Worm (Caenorhabditis elegans) whole organism, L4 larva: ENCODE results near the gene M05D6.3.

Experiments used
- D1046.2 ChIP-seq: fragments of 200-800 bp; sonication (Bioruptor generic); IDR thresholded peaks from 2 replicates; pipeline ENCODE4 v1.3.6; 2022; ENCODE audit warnings: missing genetic modification characterization, missing compliant biosample characterization
- F10B5.3 ChIP-seq: sonication (generic microtip); optimal IDR thresholded peaks from 2 replicates; lab custom pipeline; 2016; ENCODE audit warnings: mild to moderate bottlenecking, missing genetic modification characterization, missing compliant biosample characterization
- R02D3.7 ChIP-seq: fragments of 150-350 bp; sonication (generic microtip); optimal IDR thresholded peaks from 3 replicates; lab custom pipeline; 2014; ENCODE audit warnings: missing biosample characterization, missing genetic modification characterization
- T20F7.1 ChIP-seq: fragments of 200-800 bp; sonication (Bioruptor generic); optimal IDR thresholded peaks from 2 replicates; lab custom pipeline; 2018; ENCODE audit warnings: mild to moderate bottlenecking, missing genetic modification characterization, missing compliant biosample characterization
- T26A8.4 ChIP-seq: fragments of 200-800 bp; sonication (Bioruptor generic); IDR thresholded peaks from 2 replicates; pipeline ENCODE4 v1.3.6; 2022; ENCODE audit warnings: missing genetic modification characterization, missing compliant biosample characterization
- Y105C5A.15 ChIP-seq: fragments of 200-800 bp; sonication (Bioruptor generic); IDR thresholded peaks from 2 replicates; pipeline ENCODE4 v1.3.6; 2022; ENCODE audit warnings: missing genetic modification characterization, missing compliant biosample characterization
- Y75B8A.6 ChIP-seq: fragments of 200-800 bp; sonication (Bioruptor generic); IDR thresholded peaks from 2 replicates; pipeline ENCODE4 v1.3.6; 2022; ENCODE audit warnings: missing genetic modification reagents, missing genetic modification characterization, missing compliant biosample characterization
- ZK337.2 ChIP-seq: fragments of 200-800 bp; sonication (Bioruptor generic); IDR thresholded peaks from 2 replicates; pipeline ENCODE4 v1.3.6; 2022; ENCODE audit warnings: missing genetic modification reagents, missing genetic modification characterization, missing compliant biosample characterization
- ZK546.5 ChIP-seq, 2 experiments: sonication (generic microtip); optimal IDR thresholded peaks; 2 replicates each; lab custom pipeline; 2017; ENCODE audit warnings: missing biosample characterization in 2 of 2, missing genetic modification characterization in 2 of 2
- aha-1 ChIP-seq: fragments of 150-350 bp; peaks from one replicate; lab custom pipeline; 2014; ENCODE audit warnings: missing biosample characterization, missing genetic modification characterization
- arid-1 ChIP-seq: fragments of 200-800 bp; sonication (Bioruptor generic); conservative IDR thresholded peaks from 2 replicates; pipeline ENCODE4 v1.3.6; 2022; ENCODE audit warnings: missing genetic modification reagents, missing genetic modification characterization, missing compliant biosample characterization
- attf-4 ChIP-seq: sonication (generic microtip); optimal IDR thresholded peaks from 3 replicates; lab custom pipeline; 2017; ENCODE audit warnings: missing biosample characterization, missing genetic modification characterization
- ceh-28 ChIP-seq: fragments of 150-350 bp; optimal IDR thresholded peaks from 2 replicates; lab custom pipeline; 2014; ENCODE audit warnings: missing biosample characterization, missing genetic modification reagents, missing genetic modification characterization
- ceh-62 ChIP-seq: sonication (generic microtip); optimal IDR thresholded peaks from 2 replicates; lab custom pipeline; 2017; ENCODE audit warnings: missing biosample characterization, missing genetic modification characterization
- ceh-82 ChIP-seq: sonication (generic microtip); optimal IDR thresholded peaks from 2 replicates; lab custom pipeline; 2017; ENCODE audit warnings: missing biosample characterization, missing genetic modification characterization
- daf-12 ChIP-seq: fragments of 150-350 bp; optimal IDR thresholded peaks from 2 replicates; lab custom pipeline; 2014; ENCODE audit warnings: missing biosample characterization, missing genetic modification reagents, missing genetic modification characterization
- daf-16 ChIP-seq, 3 experiments: sonication (generic microtip); optimal IDR thresholded peaks; 2 replicates each; lab custom pipeline; 2016 to 2017; ENCODE audit warnings: missing genetic modification characterization in 3 of 3, missing genetic modification reagents in 3 of 3, mild to moderate bottlenecking in 2 of 3, missing compliant biosample characterization in 2 of 3, missing biosample characterization in 1 of 3, moderate library complexity in 1 of 3
- dmd-8 ChIP-seq: fragments of 200-800 bp; sonication (Bioruptor generic); IDR thresholded peaks from 2 replicates; pipeline ENCODE4 v1.3.6; 2022; ENCODE audit warnings: missing genetic modification characterization, missing compliant biosample characterization
- dmd-9 ChIP-seq: fragments of 200-800 bp; sonication (Bioruptor generic); IDR thresholded peaks from 2 replicates; pipeline ENCODE4 v1.3.6; 2022; ENCODE audit warnings: missing genetic modification reagents, missing genetic modification characterization, missing compliant biosample characterization
- duxl-1 ChIP-seq: sonication (generic microtip); optimal IDR thresholded peaks from 2 replicates; lab custom pipeline; 2016; ENCODE audit warnings: mild to moderate bottlenecking, missing genetic modification characterization, moderate library complexity, missing compliant biosample characterization; ENCODE audit not compliant: poor library complexity
- dve-1 ChIP-seq: sonication (generic microtip); optimal IDR thresholded peaks from 2 replicates; lab custom pipeline; 2017; ENCODE audit warnings: antibody characterized with exemption, mild to moderate bottlenecking, missing genetic modification characterization, missing compliant biosample characterization; ENCODE audit not compliant: insufficient read depth
- egl-27 ChIP-seq: sonication (generic microtip); optimal IDR thresholded peaks from 3 replicates; lab custom pipeline; 2017; ENCODE audit warnings: missing biosample characterization, missing genetic modification reagents, missing genetic modification characterization
- fos-1 ChIP-seq: fragments of 150-350 bp; optimal IDR thresholded peaks from 2 replicates; lab custom pipeline; 2014; ENCODE audit warnings: missing biosample characterization, missing genetic modification characterization
- gei-8 ChIP-seq: fragments of 200-800 bp; sonication (Bioruptor generic); optimal IDR thresholded peaks from 2 replicates; lab custom pipeline; 2018; ENCODE audit warnings: mild to moderate bottlenecking, missing genetic modification characterization, missing compliant biosample characterization
- jun-1 ChIP-seq: fragments of 150-350 bp; optimal IDR thresholded peaks from 2 replicates; lab custom pipeline; 2014; ENCODE audit warnings: missing biosample characterization, missing genetic modification reagents, missing genetic modification characterization
- lim-7 ChIP-seq: fragments of 200-800 bp; sonication (Bioruptor generic); IDR thresholded peaks from 2 replicates; pipeline ENCODE4 v1.3.6; 2022; ENCODE audit warnings: missing genetic modification characterization, missing compliant biosample characterization
- lin-13 ChIP-seq: fragments of 150-350 bp; optimal IDR thresholded peaks from 2 replicates; lab custom pipeline; 2014; ENCODE audit warnings: missing biosample characterization, missing genetic modification reagents, missing genetic modification characterization
- lin-29 ChIP-seq: fragments of 200-800 bp; sonication (Bioruptor generic); IDR thresholded peaks from 2 replicates; pipeline ENCODE4 v1.3.6; 2022; ENCODE audit warnings: missing genetic modification reagents, missing genetic modification characterization, missing compliant biosample characterization
- lin-38 ChIP-seq: fragments of 200-800 bp; sonication (Bioruptor generic); IDR thresholded peaks from 2 replicates; pipeline ENCODE4 v1.3.6; 2022; ENCODE audit warnings: missing genetic modification reagents, missing genetic modification characterization, missing compliant biosample characterization
- lin-39 ChIP-seq: fragments of 150-350 bp; optimal IDR thresholded peaks from 2 replicates; lab custom pipeline; 2014; ENCODE audit warnings: missing biosample characterization, missing genetic modification reagents, missing genetic modification characterization
- lsy-2 ChIP-seq, 2 experiments: fragments of 150-350 bp in 1 of 2; sonication (generic microtip) in 1 of 2; optimal IDR thresholded peaks; 2 replicates each; lab custom pipeline; 2014 to 2017; ENCODE audit warnings: missing biosample characterization in 2 of 2, missing genetic modification characterization in 2 of 2
- madf-9 ChIP-seq: fragments of 200-800 bp; sonication (Bioruptor generic); conservative IDR thresholded peaks from 2 replicates; pipeline ENCODE4 v1.3.6; 2022; ENCODE audit warnings: missing genetic modification reagents, missing genetic modification characterization, missing compliant biosample characterization
- mdl-1 ChIP-seq, 2 experiments: fragments of 150-350 bp in 1 of 2; sonication (generic microtip) in 1 of 2; optimal IDR thresholded peaks; 2 replicates each; lab custom pipeline; 2014 to 2017; ENCODE audit warnings: missing biosample characterization in 2 of 2, missing genetic modification characterization in 2 of 2
- mdt-29 ChIP-seq: fragments of 200-800 bp; sonication (Bioruptor generic); IDR thresholded peaks from 2 replicates; pipeline ENCODE4 v1.3.6; 2022; ENCODE audit warnings: missing genetic modification reagents, missing genetic modification characterization, missing compliant biosample characterization
- mep-1 ChIP-seq: fragments of 150-350 bp; sonication (generic microtip); optimal IDR thresholded peaks from 3 replicates; lab custom pipeline; 2014; ENCODE audit warnings: missing biosample characterization, missing genetic modification characterization
- mes-2 ChIP-seq: sonication (generic microtip); optimal IDR thresholded peaks from 2 replicates; lab custom pipeline; 2016; ENCODE audit warnings: missing genotype, mild to moderate bottlenecking, missing genetic modification characterization, missing compliant biosample characterization; ENCODE audit not compliant: poor library complexity, severe bottlenecking
- nhr-10 ChIP-seq: fragments of 150-350 bp; optimal IDR thresholded peaks from 2 replicates; lab custom pipeline; 2014; ENCODE audit warnings: missing biosample characterization, missing genetic modification characterization
- nhr-11 ChIP-seq: fragments of 150-350 bp; optimal IDR thresholded peaks from 2 replicates; lab custom pipeline; 2014; ENCODE audit warnings: missing biosample characterization, missing genetic modification characterization
- nhr-111 ChIP-seq: fragments of 200-800 bp; sonication (Bioruptor generic); optimal IDR thresholded peaks from 2 replicates; lab custom pipeline; 2018; ENCODE audit warnings: mild to moderate bottlenecking, missing genetic modification characterization, missing compliant biosample characterization
- nhr-237 ChIP-seq: sonication (generic microtip); optimal IDR thresholded peaks from 2 replicates; lab custom pipeline; 2017; ENCODE audit warnings: missing biosample characterization, missing genetic modification characterization
- nhr-48 ChIP-seq: sonication (generic microtip); optimal IDR thresholded peaks from 2 replicates; lab custom pipeline; 2016; ENCODE audit warnings: mild to moderate bottlenecking, missing genetic modification characterization, missing compliant biosample characterization
- nhr-76 ChIP-seq: fragments of 150-350 bp; optimal IDR thresholded peaks from 2 replicates; lab custom pipeline; 2014; ENCODE audit warnings: missing biosample characterization, missing genetic modification characterization
- nhr-77 ChIP-seq: fragments of 150-350 bp; optimal IDR thresholded peaks from 2 replicates; lab custom pipeline; 2014; ENCODE audit warnings: missing biosample characterization, missing genetic modification characterization
- pha-4 ChIP-seq, 2 experiments: fragments of 150-350 bp in 1 of 2; fragments of 200-800 bp in 1 of 2; sonication (Bioruptor generic) in 1 of 2; IDR thresholded peaks in 1 of 2; optimal IDR thresholded peaks in 1 of 2; 2 replicates each; pipeline versions ENCODE4 v1.3.6 to Lab custom; 2014 to 2022; ENCODE audit warnings: missing genetic modification characterization in 2 of 2, missing genetic modification reagents in 2 of 2, missing biosample characterization in 1 of 2, missing compliant biosample characterization in 1 of 2
- php-3 ChIP-seq: fragments of 200-800 bp; sonication (Bioruptor generic); IDR thresholded peaks from 2 replicates; pipeline ENCODE4 v1.3.6; 2022; ENCODE audit warnings: missing genetic modification reagents, missing genetic modification characterization, missing compliant biosample characterization
- sdz-12 ChIP-seq: fragments of 200-800 bp; sonication (Bioruptor generic); optimal IDR thresholded peaks from 2 replicates; lab custom pipeline; 2018; ENCODE audit warnings: mild to moderate bottlenecking, missing genetic modification characterization, missing compliant biosample characterization
- set-16 ChIP-seq: fragments of 200-800 bp; sonication (Bioruptor generic); IDR thresholded peaks from 2 replicates; pipeline ENCODE4 v1.3.6; 2022; ENCODE audit warnings: missing genetic modification reagents, missing genetic modification characterization, missing compliant biosample characterization
- skn-1 ChIP-seq: fragments of 150-350 bp; optimal IDR thresholded peaks from 2 replicates; lab custom pipeline; 2014; ENCODE audit warnings: missing biosample characterization, missing genetic modification characterization
- tag-97 ChIP-seq: fragments of 200-800 bp; sonication (Bioruptor generic); IDR thresholded peaks from 2 replicates; pipeline ENCODE4 v1.3.6; 2022; ENCODE audit warnings: missing genetic modification characterization, missing compliant biosample characterization
- zfp-2 ChIP-seq: sonication (generic microtip); optimal IDR thresholded peaks from 2 replicates; lab custom pipeline; 2016; ENCODE audit warnings: mild to moderate bottlenecking, missing genetic modification characterization, missing compliant biosample characterization
- ztf-11 ChIP-seq: fragments of 150-350 bp; optimal IDR thresholded peaks from 2 replicates; lab custom pipeline; 2014; ENCODE audit warnings: missing biosample characterization, missing genetic modification characterization
- ztf-7 ChIP-seq: fragments of 150-350 bp; optimal IDR thresholded peaks from 2 replicates; lab custom pipeline; 2014; ENCODE audit warnings: missing biosample characterization, missing genetic modification characterization

M05D6.3 gene

ce11 chrII:8485603-8486002 lies 10.0 kb downstream of the M05D6.3 start, which contains the start of gene gbh-2:
Gene gbh-2, plus strand, starts transcription at chrII:8485879.
- TF ChIP-seq duxl-1 (no peak), daf-12 (tag; lab: Kevin White, UChicago) (no peak), Y75B8A.6 (GFP tag; lab: Robert Waterston, UW) (no peak), nhr-11 (tag; lab: Kevin White, UChicago) (no peak), mdl-1 (tag; optimal IDR thresholded peaks at IDR 0.05; lab: Kevin White, UChicago) (peak in 1 of 2 experiments; percentile 19), ceh-62 (tag; lab: Kevin White, UChicago) (no peak), nhr-77 (peak; percentile 64), mdt-29 (GFP tag; lab: Robert Waterston, UW) (no peak), nhr-48 (tag; lab: Kevin White, UChicago) (peak; percentile 80), nhr-111 (no peak), dmd-9 (no peak), gei-8 (GFP tag; lab: Kevin White, UChicago) (no peak), nhr-10 (tag; lab: Kevin White, UChicago) (no peak), T20F7.1 (peak; percentile 45), attf-4 (tag; lab: Kevin White, UChicago) (no peak), arid-1 (GFP tag; lab: Robert Waterston, UW) (no peak), pha-4 (GFP tag; IDR thresholded peaks at IDR 0.05; lab: Robert Waterston, UW) (no peak), pha-4 (tag; optimal IDR thresholded peaks at IDR 0.05; lab: Kevin White, UChicago) (no peak), lim-7 (GFP tag; lab: Robert Waterston, UW) (no peak), lin-39 (tag; lab: Kevin White, UChicago) (no peak), Y105C5A.15 (GFP tag; lab: Robert Waterston, UW) (no peak), sdz-12 (GFP tag; lab: Kevin White, UChicago) (no peak), fos-1 (no peak), php-3 (GFP tag; lab: Robert Waterston, UW) (peak; percentile 87), mes-2 (no peak), ceh-28 (tag; lab: Kevin White, UChicago) (no peak), D1046.2 (GFP tag; lab: Robert Waterston, UW) (no peak), lin-38 (GFP tag; lab: Robert Waterston, UW) (no peak), madf-9 (GFP tag; lab: Robert Waterston, UW) (no peak), lin-29 (GFP tag; lab: Robert Waterston, UW) (no peak), R02D3.7 (tag; lab: Kevin White, UChicago) (no peak), ZK337.2 (no peak), nhr-76 (no peak), lin-13 (no peak), T26A8.4 (no peak), ztf-7 (tag; lab: Kevin White, UChicago) (peak; percentile 94), dmd-8 (no peak), set-16 (GFP tag; lab: Robert Waterston, UW) (no peak), ceh-82 (tag; lab: Kevin White, UChicago) (no peak), jun-1 (no peak), zfp-2 (no peak), lsy-2 (tag; optimal IDR thresholded peaks at IDR 0.05; lab: Kevin White, UChicago) (peak in 1 of 2 experiments; percentile 67), dve-1 (tag; lab: Kevin White, UChicago) (peak; percentile 92), mep-1 (tag; lab: Kevin White, UChicago) (peak; percentile 81), F10B5.3 (tag; lab: Kevin White, UChicago) (no peak), daf-16 (GFP tag; optimal IDR thresholded peaks at IDR 0.05; lab: Kevin White, UChicago) (no peak), daf-16 (tag; optimal IDR thresholded peaks at IDR 0.05; lab: Kevin White, UChicago) (peak; percentile 72), ztf-11 (tag; lab: Kevin White, UChicago) (no peak), nhr-237 (tag; lab: Kevin White, UChicago) (no peak), tag-97 (GFP tag; lab: Robert Waterston, UW) (no peak), egl-27 (no peak), ZK546.5 (tag; optimal IDR thresholded peaks at IDR 0.05; lab: Kevin White, UChicago) (no peak), skn-1 (tag; lab: Kevin White, UChicago) (no peak), aha-1 (tag; lab: Kevin White, UChicago) (peak; percentile 43)
